Fruit fly (Drosophila melanogaster): ENCODE results near the gene Arp5.

Gene Arp5

DNA sequence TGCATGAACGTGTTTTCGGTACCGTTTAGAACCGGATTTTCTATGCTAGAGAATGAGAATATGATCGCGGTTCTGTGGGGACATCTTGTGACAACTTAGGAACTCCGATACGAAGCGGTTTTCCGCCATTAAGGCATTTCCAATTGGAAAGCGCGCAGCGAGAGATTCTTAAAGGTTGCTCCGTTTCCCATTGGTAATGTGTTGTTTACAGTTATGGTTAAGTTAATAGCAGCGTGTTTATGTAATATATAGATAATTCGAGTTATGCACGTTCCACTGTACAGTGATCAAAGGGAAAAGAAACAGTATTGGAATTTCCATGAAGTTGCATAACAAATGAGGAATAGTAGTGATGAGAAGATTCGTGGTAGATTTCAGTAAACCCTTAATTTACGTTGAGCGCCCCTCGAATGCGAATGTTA, 16.4 kb upstream of the Arp5 start (continued):
- TF ChIP-seq ash1 (GFP tag; optimal IDR thresholded peaks at IDR 0.05) (no peak), CG4424 (GFP tag; optimal IDR thresholded peaks at IDR 0.05) (no peak), kay (GFP tag; optimal IDR thresholded peaks at IDR 0.05) (no peak), sna (GFP tag; IDR thresholded peaks at IDR 0.05; ENCODE audit: partially characterized antibody) (no peak), Atf6 (GFP tag; IDR thresholded peaks at IDR 0.05) (no peak), grn (GFP tag; optimal IDR thresholded peaks at IDR 0.05) (no peak), CG15479 (GFP tag; optimal IDR thresholded peaks at IDR 0.05) (no peak), HLH4C (GFP tag; IDR thresholded peaks at IDR 0.05; ENCODE audit: partially characterized antibody) (no peak), Fer3 (tag; optimal IDR thresholded peaks at IDR 0.05) (peak; percentile 21), CG14441 (GFP tag; IDR thresholded peaks at IDR 0.05) (no peak), CG10979 (tag; optimal IDR thresholded peaks at IDR 0.05) (no peak), Stat92E (GFP tag; optimal IDR thresholded peaks at IDR 0.05) (no peak), CG12769 (tag; optimal IDR thresholded peaks at IDR 0.05) (no peak), tup (GFP tag; optimal IDR thresholded peaks at IDR 0.05) (no peak), E2f2 (GFP tag; IDR thresholded peaks at IDR 0.05) (no peak), CG9817 (tag; optimal IDR thresholded peaks at IDR 0.05) (no peak), Camta (GFP tag; optimal IDR thresholded peaks at IDR 0.05) (no peak), gem (tag; optimal IDR thresholded peaks at IDR 0.05) (peak; percentile 9), CG10959 (GFP tag; IDR thresholded peaks at IDR 0.05) (no peak), da (GFP tag; optimal IDR thresholded peaks at IDR 0.05) (no peak), CG10267 (tag; optimal IDR thresholded peaks at IDR 0.05) (no peak), odd (GFP tag; optimal IDR thresholded peaks at IDR 0.05) (no peak), CG17829 (tag; optimal IDR thresholded peaks at IDR 0.05) (peak; percentile 20), ac (GFP tag; optimal IDR thresholded peaks at IDR 0.05) (no peak), CG8924 (tag; optimal IDR thresholded peaks at IDR 0.05) (no peak), Elba2 (GFP tag; optimal IDR thresholded peaks at IDR 0.05) (peak; percentile 61), pfk (GFP tag; optimal IDR thresholded peaks at IDR 0.05) (no peak), CG13123 (GFP tag; optimal IDR thresholded peaks at IDR 0.05) (no peak), CG6654 (GFP tag; optimal IDR thresholded peaks at IDR 0.05) (no peak), CG10321 (GFP tag; IDR thresholded peaks at IDR 0.05) (no peak), CG15073 (GFP tag; optimal IDR thresholded peaks at IDR 0.05) (no peak), CG2129 (GFP tag; IDR thresholded peaks at IDR 0.05; ENCODE audit: partially characterized antibody) (no peak), ftz-f1 (GFP tag; optimal IDR thresholded peaks at IDR 0.05) (no peak), CG1603 (tag; optimal IDR thresholded peaks at IDR 0.05) (peak; percentile 38), ERR (GFP tag; optimal IDR thresholded peaks at IDR 0.05) (no peak), CoRest (tag; optimal IDR thresholded peaks at IDR 0.05) (peak; percentile 6), chm (GFP tag; IDR thresholded peaks at IDR 0.05) (no peak), ewg (GFP tag; optimal IDR thresholded peaks at IDR 0.05) (no peak), Hr3 (GFP tag; optimal IDR thresholded peaks at IDR 0.05) (no peak), H15 (GFP tag; IDR thresholded peaks at IDR 0.05) (no peak), oc (tag; optimal IDR thresholded peaks at IDR 0.05) (no peak), CG10431 (GFP tag; optimal IDR thresholded peaks at IDR 0.05) (no peak), CG4404 (GFP tag; IDR thresholded peaks at IDR 0.05) (no peak), Side (GFP tag; optimal IDR thresholded peaks at IDR 0.05) (peak; percentile 7), CG3847 (GFP tag; IDR thresholded peaks at IDR 0.05) (no peak), z (GFP tag; IDR thresholded peaks at IDR 0.05) (no peak), dysf (GFP tag; IDR thresholded peaks at IDR 0.05) (0 out of 3 replicates have a peak, but pooled peaks have one; percentile 46), D (optimal IDR thresholded peaks at IDR 0.05) (no peak), D (GFP tag; optimal IDR thresholded peaks at IDR 0.05) (no peak), kni (GFP tag; optimal IDR thresholded peaks at IDR 0.05) (peak; percentile 61), CG7928 (GFP tag; optimal IDR thresholded peaks at IDR 0.05) (no peak)
